Worm (Caenorhabditis elegans) whole organism, L2 larva: ENCODE results near the gene T09A5.5.

Experiments used
- ama-1 ChIP-seq: fragments of 150-350 bp; optimal IDR thresholded peaks from 2 replicates; lab custom pipeline; 2018; ENCODE audit warnings: inconsistent platforms
- ceh-82 ChIP-seq: fragments of 150-350 bp; optimal IDR thresholded peaks from 2 replicates; lab custom pipeline; 2014; ENCODE audit warnings: missing biosample characterization, missing genetic modification characterization
- elt-3 ChIP-seq: sonication (generic microtip); optimal IDR thresholded peaks from 2 replicates; lab custom pipeline; 2017; ENCODE audit warnings: missing biosample characterization, missing genetic modification characterization
- lin-39 ChIP-seq: fragments of 150-350 bp; optimal IDR thresholded peaks from 2 replicates; lab custom pipeline; 2014; ENCODE audit warnings: missing biosample characterization, missing genetic modification reagents, missing genetic modification characterization
- mdl-1 ChIP-seq, 2 experiments: fragments of 150-350 bp in 1 of 2; sonication (generic microtip) in 1 of 2; optimal IDR thresholded peaks; 2 replicates each; lab custom pipeline; 2017; ENCODE audit warnings: missing biosample characterization in 2 of 2, missing genetic modification characterization in 2 of 2
- nhr-11 ChIP-seq: fragments of 150-350 bp; optimal IDR thresholded peaks from 2 replicates; lab custom pipeline; 2014; ENCODE audit warnings: missing biosample characterization, missing genetic modification characterization
- nhr-237 ChIP-seq: fragments of 150-350 bp; optimal IDR thresholded peaks from 2 replicates; lab custom pipeline; 2014; ENCODE audit warnings: missing biosample characterization, missing genetic modification characterization
- sem-4 ChIP-seq: fragments of 150-350 bp; optimal IDR thresholded peaks from 2 replicates; lab custom pipeline; 2014; ENCODE audit warnings: missing biosample characterization, missing genetic modification reagents, missing genetic modification characterization
- ztf-11 ChIP-seq: sonication (generic microtip); optimal IDR thresholded peaks from 2 replicates; lab custom pipeline; 2017; ENCODE audit warnings: missing biosample characterization, missing genetic modification characterization

DNA sequence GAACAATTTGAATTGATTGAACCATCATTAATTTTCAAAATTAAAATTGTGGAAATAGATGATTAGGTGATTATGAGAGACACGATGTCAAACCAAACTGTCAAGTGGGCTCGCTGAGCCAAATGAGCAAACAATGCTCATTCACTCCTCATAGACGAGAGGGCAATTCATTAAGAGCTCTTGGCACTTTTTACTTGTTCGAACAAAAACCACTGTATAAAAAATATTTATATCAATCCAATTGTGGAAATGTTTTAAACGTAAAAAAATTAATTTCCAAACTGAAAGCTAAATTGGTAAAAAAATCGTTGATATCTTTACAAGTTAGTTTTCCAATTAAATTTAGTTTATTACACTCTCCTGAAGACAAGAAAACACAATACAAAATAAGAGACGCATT, 3.9 kb downstream of the T09A5.5 start, which contains the start of gene acr-7:
- TF ChIP-seq nhr-237 (tag; lab: Kevin White, UChicago) (no peak), lin-39 (tag; lab: Kevin White, UChicago) (no peak), sem-4 (tag; lab: Kevin White, UChicago) (no peak), nhr-11 (tag; lab: Kevin White, UChicago) (no peak), elt-3 (no peak), ceh-82 (no peak), ztf-11 (tag; lab: Kevin White, UChicago) (no peak), ama-1 (lab: Kevin White, UChicago) (no peak), mdl-1 (tag; optimal IDR thresholded peaks at IDR 0.05; lab: Kevin White, UChicago) (no peak)
